Fruit fly (Drosophila melanogaster) whole organism, embryonic: Measurements from ENCODE around the gene Clamp.
A peak's percentile ranks its signal among the peaks of the same experiment; 100 is the strongest.

Source experiments
- Adf1 ChIP-seq: fragments of 200-800 bp; sonication (Bioruptor generic); IDR thresholded peaks from 2 replicates; pipeline ENCODE4 v1.3.6; 2022; ENCODE audit warnings: missing biosample characterization, missing genetic modification characterization
- Awh ChIP-seq: fragments of 200-800 bp; sonication (Bioruptor generic); IDR thresholded peaks from 2 replicates; pipeline ENCODE4, ENCODE4 v1.3.6; 2022; ENCODE audit warnings: missing biosample characterization, missing genetic modification characterization
- CG10274 ChIP-seq: fragments of 200-800 bp; sonication (Bioruptor generic); optimal IDR thresholded peaks from 3 replicates; lab custom pipeline; 2017; ENCODE audit warnings: missing biosample characterization, mild to moderate bottlenecking, missing genetic modification characterization
- CG12299 ChIP-seq: fragments of 200-800 bp; sonication (Bioruptor generic); optimal IDR thresholded peaks from 2 replicates; lab custom pipeline; 2018; ENCODE audit warnings: missing biosample characterization, mild to moderate bottlenecking, missing genetic modification characterization
- CG13775 ChIP-seq: fragments of 200-800 bp; sonication (Bioruptor generic); optimal IDR thresholded peaks from 3 replicates; lab custom pipeline; 2017; ENCODE audit warnings: missing biosample characterization, mild to moderate bottlenecking, missing genetic modification characterization
- CG15514 ChIP-seq: fragments of 200-800 bp; sonication (Bioruptor generic); optimal IDR thresholded peaks from 3 replicates; lab custom pipeline; 2017; ENCODE audit warnings: missing biosample characterization, missing genetic modification characterization, mild to moderate bottlenecking, moderate library complexity, missing genetic modification reagents
- CG17186 ChIP-seq: fragments of 200-800 bp; sonication (Bioruptor generic); optimal IDR thresholded peaks from 3 replicates; lab custom pipeline; 2017; ENCODE audit warnings: missing biosample characterization, missing genetic modification reagents, missing genetic modification characterization
- CG17328 ChIP-seq: fragments of 200-800 bp; sonication (Bioruptor generic); IDR thresholded peaks from 2 replicates; pipeline ENCODE4 v1.3.6; 2022; ENCODE audit warnings: missing biosample characterization, missing genetic modification characterization
- CG17359 ChIP-seq: fragments of 200-800 bp; sonication (Bioruptor generic); optimal IDR thresholded peaks from 3 replicates; lab custom pipeline; 2018; ENCODE audit warnings: missing biosample characterization, mild to moderate bottlenecking, missing genetic modification characterization, moderate library complexity
- CG18476 ChIP-seq: fragments of 200-800 bp; sonication (Bioruptor generic); optimal IDR thresholded peaks from 2 replicates; lab custom pipeline; 2016; ENCODE audit warnings: missing biosample characterization, mild to moderate bottlenecking, missing genetic modification characterization
- CG18599 ChIP-seq: fragments of 200-800 bp; sonication (Bioruptor generic); optimal IDR thresholded peaks from 3 replicates; lab custom pipeline; 2017; ENCODE audit warnings: missing biosample characterization, missing genetic modification characterization, mild to moderate bottlenecking, moderate library complexity, missing genetic modification reagents
- CG30020 ChIP-seq: fragments of 200-800 bp; optimal IDR thresholded peaks from 2 replicates; lab custom pipeline; 2019; ENCODE audit warnings: missing biosample characterization, mild to moderate bottlenecking, missing genetic modification characterization, moderate library complexity
- CG3163 ChIP-seq: fragments of 200-800 bp; sonication (Bioruptor generic); optimal IDR thresholded peaks from 3 replicates; lab custom pipeline; 2016; ENCODE audit warnings: missing biosample characterization, missing genetic modification characterization
- CG4424 ChIP-seq: fragments of 200-800 bp; sonication (Bioruptor generic); optimal IDR thresholded peaks from 3 replicates; lab custom pipeline; 2016; ENCODE audit warnings: missing biosample characterization, missing genetic modification characterization
- CG5245 ChIP-seq: fragments of 200-800 bp; sonication (Bioruptor generic); optimal IDR thresholded peaks from 3 replicates; lab custom pipeline; 2016; ENCODE audit warnings: missing biosample characterization, missing genetic modification characterization
- CG6175 ChIP-seq: fragments of 200-800 bp; sonication (Bioruptor generic); IDR thresholded peaks from 3 replicates; pipeline ENCODE4 v1.3.6; 2022; ENCODE audit warnings: missing biosample characterization, missing genetic modification characterization
- CG6765 ChIP-seq: fragments of 200-800 bp; sonication (Bioruptor generic); optimal IDR thresholded peaks from 3 replicates; lab custom pipeline; 2017; ENCODE audit warnings: missing biosample characterization, mild to moderate bottlenecking, missing genetic modification characterization
- CG7357 ChIP-seq: fragments of 200-800 bp; sonication (Bioruptor generic); IDR thresholded peaks from 3 replicates; pipeline ENCODE4 v1.3.6; 2022; ENCODE audit warnings: missing biosample characterization, missing genetic modification characterization
- CG8388 ChIP-seq: fragments of 200-800 bp; sonication (Bioruptor generic); optimal IDR thresholded peaks from 2 replicates; lab custom pipeline; 2019; ENCODE audit warnings: missing biosample characterization, mild to moderate bottlenecking, missing genetic modification characterization, moderate library complexity
- Chrac-16 ChIP-seq: fragments of 200-800 bp; sonication (Bioruptor generic); optimal IDR thresholded peaks from 3 replicates; lab custom pipeline; 2016; ENCODE audit warnings: missing biosample characterization, missing genetic modification characterization
- Dll ChIP-seq: fragments of 200-800 bp; sonication (Bioruptor generic); IDR thresholded peaks from 4 replicates; pipeline ENCODE4 v1.3.6; 2022; ENCODE audit warnings: missing biosample characterization, missing genetic modification characterization; ENCODE audit not compliant: partially characterized antibody
- E2f2 ChIP-seq: fragments of 200-800 bp; sonication (Bioruptor generic); IDR thresholded peaks from 2 replicates; pipeline ENCODE4 v1.3.6; 2022; ENCODE audit warnings: missing biosample characterization, missing genetic modification characterization
- Gsc ChIP-seq: fragments of 200-800 bp; sonication (Bioruptor generic); IDR thresholded peaks from 2 replicates; pipeline ENCODE4 v1.3.6; 2022; ENCODE audit warnings: missing biosample characterization, missing genetic modification characterization
- Hmx ChIP-seq: fragments of 200-800 bp; sonication (Bioruptor generic); optimal IDR thresholded peaks from 2 replicates; lab custom pipeline; 2016; ENCODE audit warnings: missing biosample characterization, missing genetic modification characterization
- Jarid2 ChIP-seq: fragments of 200-800 bp; sonication (Bioruptor generic); optimal IDR thresholded peaks from 3 replicates; lab custom pipeline; 2017; ENCODE audit warnings: mild to moderate bottlenecking, missing biosample characterization, missing genetic modification reagents, missing genetic modification characterization
- Lhr ChIP-seq: fragments of 200-800 bp; sonication (Bioruptor generic); optimal IDR thresholded peaks from 3 replicates; lab custom pipeline; 2017; ENCODE audit warnings: mild to moderate bottlenecking, missing biosample characterization, missing genetic modification reagents, missing genetic modification characterization
- MTF-1 ChIP-seq: fragments of 200-800 bp; sonication (Bioruptor generic); optimal IDR thresholded peaks from 2 replicates; lab custom pipeline; 2018; ENCODE audit warnings: missing biosample characterization, mild to moderate bottlenecking, missing genetic modification characterization, borderline replicate concordance
- Mrtf ChIP-seq: fragments of 200-800 bp; sonication (Bioruptor generic); IDR thresholded peaks from 3 replicates; pipeline ENCODE4 v1.3.6; 2022; ENCODE audit warnings: missing biosample characterization, missing genetic modification characterization
- NK7.1 ChIP-seq: fragments of 200-800 bp; sonication (Bioruptor generic); optimal IDR thresholded peaks from 3 replicates; lab custom pipeline; 2016; ENCODE audit warnings: missing biosample characterization, missing genetic modification characterization
- Opbp ChIP-seq: fragments of 200-800 bp; sonication (Bioruptor generic); IDR thresholded peaks from 3 replicates; pipeline ENCODE4 v1.3.6; 2022; ENCODE audit warnings: missing biosample characterization, missing genetic modification characterization; ENCODE audit not compliant: partially characterized antibody
- Rfx ChIP-seq: fragments of 200-800 bp; sonication (Bioruptor generic); IDR thresholded peaks from 2 replicates; pipeline ENCODE4 v1.3.6; 2022; ENCODE audit warnings: missing biosample characterization, missing genetic modification characterization
- YL-1 ChIP-seq: fragments of 200-800 bp; sonication (Bioruptor generic); optimal IDR thresholded peaks from 3 replicates; lab custom pipeline; 2017; ENCODE audit warnings: missing biosample characterization, mild to moderate bottlenecking, missing genetic modification characterization
- al ChIP-seq: fragments of 200-800 bp; sonication (Bioruptor generic); IDR thresholded peaks from 2 replicates; pipeline ENCODE4 v1.3.6; 2022; ENCODE audit warnings: missing biosample characterization, missing genetic modification characterization
- bcd ChIP-seq: fragments of 200-800 bp; sonication (Bioruptor generic); optimal IDR thresholded peaks from 2 replicates; lab custom pipeline; 2017; ENCODE audit warnings: missing biosample characterization, mild to moderate bottlenecking, missing genetic modification characterization
- cg ChIP-seq: fragments of 200-800 bp; sonication (Bioruptor generic); optimal IDR thresholded peaks from 3 replicates; lab custom pipeline; 2019; ENCODE audit warnings: missing biosample characterization, mild to moderate bottlenecking, missing genetic modification characterization, moderate library complexity
- dmrt11E ChIP-seq: fragments of 200-800 bp; sonication (Bioruptor generic); optimal IDR thresholded peaks from 3 replicates; lab custom pipeline; 2018; ENCODE audit warnings: missing biosample characterization, mild to moderate bottlenecking, missing genetic modification characterization, moderate library complexity
- dmrt99B ChIP-seq: fragments of 200-800 bp; sonication (Bioruptor generic); optimal IDR thresholded peaks from 2 replicates; lab custom pipeline; 2018; ENCODE audit warnings: missing biosample characterization, mild to moderate bottlenecking, missing genetic modification characterization, moderate library complexity
- ftz-f1 ChIP-seq: fragments of 200-800 bp; sonication (Bioruptor generic); optimal IDR thresholded peaks from 2 replicates; lab custom pipeline; 2016; ENCODE audit warnings: missing biosample characterization, missing genetic modification characterization
- gt ChIP-seq: fragments of 200-800 bp; sonication (Bioruptor generic); IDR thresholded peaks from 2 replicates; pipeline ENCODE4 v1.3.6; 2022; ENCODE audit warnings: missing biosample characterization, missing genetic modification characterization
- kni ChIP-seq: fragments of 200-800 bp; sonication (Bioruptor generic); optimal IDR thresholded peaks from 3 replicates; lab custom pipeline; 2017; ENCODE audit warnings: mild to moderate bottlenecking, missing biosample characterization, missing genetic modification reagents, missing genetic modification characterization
- knrl ChIP-seq: fragments of 200-800 bp; sonication (Bioruptor generic); IDR thresholded peaks from 3 replicates; pipeline ENCODE4 v1.3.6; 2022; ENCODE audit warnings: missing biosample characterization, missing genetic modification characterization; ENCODE audit not compliant: partially characterized antibody
- nom ChIP-seq: fragments of 200-800 bp; sonication (Bioruptor generic); optimal IDR thresholded peaks from 2 replicates; lab custom pipeline; 2017; ENCODE audit warnings: missing biosample characterization, missing genetic modification characterization, mild to moderate bottlenecking, moderate library complexity, missing genetic modification reagents
- psq ChIP-seq: fragments of 200-800 bp; sonication (Bioruptor generic); optimal IDR thresholded peaks from 2 replicates; lab custom pipeline; 2017; ENCODE audit warnings: missing biosample characterization, missing genetic modification characterization
- pum ChIP-seq: fragments of 200-800 bp; sonication (Bioruptor generic); optimal IDR thresholded peaks from 2 replicates; lab custom pipeline; 2016; ENCODE audit warnings: missing biosample characterization, missing genetic modification characterization
- sc ChIP-seq, 3 experiments: fragments of >200 bp in 2 of 3; fragments of 200-800 bp in 1 of 3; sonication (Bioruptor generic) in 1 of 3; optimal IDR thresholded peaks; 2 replicates in 2 of 3; 3 replicates in 1 of 3; lab custom pipeline; 2017; ENCODE audit warnings: mild to moderate bottlenecking in 1 of 3, missing biosample characterization in 1 of 3, missing genetic modification characterization in 1 of 3, missing genetic modification reagents in 1 of 3
- sens ChIP-seq: fragments of 200-800 bp; sonication (Bioruptor generic); peaks from one replicate; lab custom pipeline; 2016; ENCODE audit warnings: missing biosample characterization, missing genetic modification characterization
- ssp ChIP-seq: fragments of 200-800 bp; sonication (Bioruptor generic); IDR thresholded peaks from 2 replicates; pipeline ENCODE4 v1.3.6; 2022; ENCODE audit warnings: missing biosample characterization, missing genetic modification characterization
- trem ChIP-seq: fragments of 200-800 bp; optimal IDR thresholded peaks from 3 replicates; lab custom pipeline; 2019; ENCODE audit warnings: missing biosample characterization, mild to moderate bottlenecking, missing genetic modification characterization, moderate library complexity
- tup ChIP-seq: fragments of 200-800 bp; sonication (Bioruptor generic); optimal IDR thresholded peaks from 2 replicates; lab custom pipeline; 2016; ENCODE audit warnings: missing biosample characterization, mild to moderate bottlenecking, missing genetic modification characterization, moderate library complexity

Clamp gene

DNA sequence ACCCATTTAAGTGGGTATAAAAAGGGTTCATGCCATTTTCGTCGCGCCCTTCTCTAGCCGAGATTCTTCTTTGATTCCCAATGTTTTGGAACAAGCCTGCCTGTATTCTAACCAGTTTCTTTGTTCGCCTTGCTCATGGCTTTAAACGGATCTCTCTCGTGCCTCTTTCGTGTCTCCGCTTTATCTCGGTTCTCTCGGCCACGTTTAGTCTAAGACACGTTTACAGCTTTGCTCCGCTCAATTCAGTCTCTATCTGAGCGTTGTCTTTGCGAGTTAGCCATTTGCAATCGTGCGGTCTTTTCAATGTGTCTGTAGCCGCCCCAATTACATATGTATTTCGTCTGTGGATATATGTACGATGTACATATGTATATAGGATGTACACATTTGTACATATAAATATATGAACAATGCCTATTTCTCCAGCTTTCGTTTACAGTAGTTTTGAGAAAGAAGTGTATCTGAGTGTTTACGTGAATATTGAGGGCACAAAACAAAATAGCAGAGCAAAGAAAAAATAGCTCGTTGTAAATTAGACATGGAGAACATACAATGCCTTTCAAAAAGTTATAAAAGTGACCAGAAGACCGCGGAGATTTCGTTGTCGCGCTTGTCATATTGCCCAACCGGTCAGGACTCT is 34.7 kb downstream of the Clamp start (continued):
- TF ChIP-seq CG17328 (GFP tag; lab: Robert Waterston, UW) (no peak), al (GFP tag; lab: Robert Waterston, UW) (no peak), CG12299 (no peak), gt (GFP tag; lab: Robert Waterston, UW) (no peak), CG7357 (GFP tag; lab: Robert Waterston, UW) (no peak), CG4424 (GFP tag; lab: Kevin White, UChicago) (no peak), Dll (GFP tag; lab: Robert Waterston, UW) (peak; percentile 45; the same call in 2 of the 4 replicates), ssp (GFP tag; lab: Robert Waterston, UW) (no peak), CG6175 (GFP tag; lab: Robert Waterston, UW) (no peak), psq (GFP tag; lab: Kevin White, UChicago) (no peak), ftz-f1 (GFP tag; lab: Kevin White, UChicago) (no peak), nom (GFP tag; lab: Kevin White, UChicago) (peak; percentile 18), CG13775 (GFP tag; lab: Kevin White, UChicago) (no peak), NK7.1 (GFP tag; lab: Kevin White, UChicago) (no peak), CG18476 (GFP tag; lab: Kevin White, UChicago) (no peak), CG5245 (no peak), Adf1 (no peak), MTF-1 (GFP tag; lab: Kevin White, UChicago) (no peak), E2f2 (0 out of 2 replicates have a peak, but pooled peaks have one; percentile 9), tup (GFP tag; lab: Kevin White, UChicago) (no peak), CG30020 (peak; percentile 75), cg (GFP tag; lab: Kevin White, UChicago) (peak; percentile 52), Awh (no peak), CG18599 (GFP tag; lab: Kevin White, UChicago) (no peak), Rfx (GFP tag; lab: Robert Waterston, UW) (no peak), CG17186 (GFP tag; lab: Kevin White, UChicago) (no peak), CG3163 (GFP tag; lab: Kevin White, UChicago) (peak; percentile 9), Gsc (GFP tag; lab: Robert Waterston, UW) (no peak), CG10274 (no peak), knrl (GFP tag; lab: Robert Waterston, UW) (no peak), CG8388 (GFP tag; lab: Kevin White, UChicago) (no peak), Jarid2 (GFP tag; lab: Kevin White, UChicago) (peak; percentile 68), pum (GFP tag; lab: Kevin White, UChicago) (no peak), Mrtf (no peak), Opbp (GFP tag; lab: Robert Waterston, UW) (no peak), dmrt11E (tag; lab: Kevin White, UChicago) (no peak), Hmx (GFP tag; lab: Kevin White, UChicago) (no peak), YL-1 (peak; percentile 2), bcd (GFP tag; lab: Kevin White, UChicago) (no peak), kni (GFP tag; lab: Kevin White, UChicago) (peak; percentile 53), sens (peak; percentile 64), CG6765 (GFP tag; lab: Kevin White, UChicago) (no peak), CG15514 (no peak), Chrac-16 (no peak), dmrt99B (no peak), trem (no peak), sc (optimal IDR thresholded peaks at IDR 0.05; lab: Kevin White, UChicago) (no peak), sc (GFP tag; optimal IDR thresholded peaks at IDR 0.05; lab: Kevin White, UChicago) (no peak), Lhr (GFP tag; lab: Kevin White, UChicago) (no peak), CG17359 (tag; lab: Kevin White, UChicago) (no peak)
